Worm (Caenorhabditis elegans) whole organism, L1 larva: Measurements from ENCODE around the gene vab-7.

Experiments
- C04F5.9 ChIP-seq: sonication (generic microtip); optimal IDR thresholded peaks from 2 replicates; lab custom pipeline; 2016; ENCODE audit warnings: missing genetic modification characterization, missing compliant biosample characterization
- aha-1 ChIP-seq: fragments of 150-350 bp; optimal IDR thresholded peaks from 2 replicates; lab custom pipeline; 2014; ENCODE audit warnings: missing biosample characterization, missing genetic modification characterization
- hlh-17 ChIP-seq: fragments of 200-800 bp; sonication (Bioruptor generic); optimal IDR thresholded peaks from 2 replicates; lab custom pipeline; 2018; ENCODE audit warnings: missing genetic modification characterization, mild to moderate bottlenecking, missing compliant biosample characterization, moderate library complexity, borderline replicate concordance
- hpl-2 ChIP-seq: fragments of 150-350 bp; optimal IDR thresholded peaks from 2 replicates; lab custom pipeline; 2014; ENCODE audit warnings: missing biosample characterization, missing genetic modification reagents, missing genetic modification characterization
- lin-13 ChIP-seq: fragments of 150-350 bp; optimal IDR thresholded peaks from 2 replicates; lab custom pipeline; 2014; ENCODE audit warnings: missing biosample characterization, missing genetic modification reagents, missing genetic modification characterization
- lin-15B ChIP-seq: fragments of 150-350 bp; sonication (generic microtip); optimal IDR thresholded peaks from 3 replicates; lab custom pipeline; 2014; ENCODE audit warnings: missing biosample characterization, missing genetic modification characterization
- lin-35 ChIP-seq, 2 experiments: fragments of 150-350 bp; optimal IDR thresholded peaks; 2 replicates each; lab custom pipeline; 2014; ENCODE audit warnings: missing biosample characterization in 2 of 2, missing genetic modification characterization in 2 of 2, missing genetic modification reagents in 2 of 2
- nhr-19 ChIP-seq: fragments of 200-800 bp; sonication (Bioruptor generic); conservative IDR thresholded peaks from 2 replicates; pipeline ENCODE4 v1.3.6; 2022; ENCODE audit warnings: missing genetic modification characterization, missing compliant biosample characterization
- nhr-28 ChIP-seq: fragments of 150-350 bp; optimal IDR thresholded peaks from 2 replicates; lab custom pipeline; 2014; ENCODE audit warnings: missing biosample characterization, missing genetic modification characterization
- nhr-84 ChIP-seq: sonication (generic microtip); optimal IDR thresholded peaks from 2 replicates; lab custom pipeline; 2017; ENCODE audit warnings: missing biosample characterization, missing genetic modification characterization
- pqm-1 ChIP-seq: sonication (generic microtip); optimal IDR thresholded peaks from 3 replicates; lab custom pipeline; 2017; ENCODE audit warnings: missing biosample characterization, missing genetic modification characterization
- vab-15 ChIP-seq: sonication (generic microtip); optimal IDR thresholded peaks from 2 replicates; lab custom pipeline; 2017; ENCODE audit warnings: missing genotype, mild to moderate bottlenecking, missing genetic modification characterization, missing compliant biosample characterization

ce11 chrIII:10906325-10906724, 13.8 kb upstream of the vab-7 start:
- TF ChIP-seq vab-15 (tag; lab: Kevin White, UChicago) (no peak), lin-13 (GFP tag; lab: Kevin White, UChicago) (no peak), hlh-17 (GFP tag; lab: Kevin White, UChicago) (no peak), hpl-2 (GFP tag; lab: Kevin White, UChicago) (no peak), nhr-19 (GFP tag; lab: Robert Waterston, UW) (no peak), nhr-28 (tag; lab: Kevin White, UChicago) (no peak), pqm-1 (tag; lab: Kevin White, UChicago) (no peak), C04F5.9 (no peak), aha-1 (tag; lab: Kevin White, UChicago) (no peak), lin-15B (no peak), lin-35 (GFP tag; optimal IDR thresholded peaks at IDR 0.05; lab: Kevin White, UChicago) (no peak), nhr-84 (tag; lab: Kevin White, UChicago) (no peak)
